Worm (Caenorhabditis elegans) whole organism, late embryonic: Measurements from ENCODE around the gene F49E11.7.

Experiments
- F13H6.1 ChIP-seq: sonication (generic microtip); optimal IDR thresholded peaks from 2 replicates; lab custom pipeline; 2016; ENCODE audit warnings: missing genetic modification characterization, missing compliant biosample characterization
- ama-1 ChIP-seq: fragments of 150-350 bp; optimal IDR thresholded peaks from 2 replicates; lab custom pipeline; 2014
- ceh-19 ChIP-seq: fragments of 200-800 bp; sonication (Bioruptor generic); optimal IDR thresholded peaks from 2 replicates; lab custom pipeline; 2018; ENCODE audit warnings: mild to moderate bottlenecking, missing genetic modification characterization, missing compliant biosample characterization
- hlh-13 ChIP-seq: fragments of 200-800 bp; sonication (Bioruptor generic); optimal IDR thresholded peaks from 2 replicates; lab custom pipeline; 2018; ENCODE audit warnings: mild to moderate bottlenecking, missing genetic modification characterization, missing compliant biosample characterization
- hlh-30 ChIP-seq: sonication (generic microtip); optimal IDR thresholded peaks from 2 replicates; lab custom pipeline; 2017; ENCODE audit warnings: antibody characterized with exemption, missing genetic modification characterization, missing compliant biosample characterization; ENCODE audit not compliant: insufficient read depth
- lin-11 ChIP-seq: fragments of 200-800 bp; sonication (Bioruptor generic); optimal IDR thresholded peaks from 2 replicates; lab custom pipeline; 2018; ENCODE audit warnings: mild to moderate bottlenecking, missing genetic modification characterization, missing compliant biosample characterization
- nhr-11 ChIP-seq: fragments of 150-350 bp; optimal IDR thresholded peaks from 2 replicates; lab custom pipeline; 2014; ENCODE audit warnings: missing biosample characterization, missing genetic modification characterization
- nhr-232 ChIP-seq: sonication (generic microtip); optimal IDR thresholded peaks from 2 replicates; lab custom pipeline; 2016; ENCODE audit warnings: missing genetic modification characterization, missing compliant biosample characterization
- sox-4 ChIP-seq: sonication (generic microtip); optimal IDR thresholded peaks from 2 replicates; lab custom pipeline; 2017; ENCODE audit warnings: mild to moderate bottlenecking, missing genetic modification characterization, inconsistent platforms, missing compliant biosample characterization

DNA sequence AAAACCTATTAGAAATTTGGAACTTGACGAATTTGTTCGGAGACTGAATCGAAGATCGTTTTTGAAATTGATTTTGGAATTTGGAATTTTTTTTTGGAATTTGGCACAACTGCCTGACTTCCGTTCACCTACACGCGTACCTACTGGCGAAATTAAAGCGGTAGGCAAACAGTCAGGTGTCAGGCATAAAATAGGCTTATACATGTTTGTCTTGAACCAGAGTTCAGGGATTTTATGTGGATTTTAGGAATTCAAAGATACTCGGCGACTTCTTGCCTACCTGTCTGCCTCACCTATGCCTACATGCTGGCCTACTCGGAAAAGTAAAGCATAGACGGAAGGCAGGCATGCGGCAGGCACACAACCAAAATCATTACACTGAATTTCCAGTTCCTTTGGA is 25.7 kb downstream of the F49E11.7 start:
- TF ChIP-seq ama-1, result no peak
- no peak for TF ChIP-seq ceh-19 (GFP tag; lab: Kevin White, UChicago)
- no peak for TF ChIP-seq hlh-13 (GFP tag; lab: Kevin White, UChicago)
- TF ChIP-seq F13H6.1 (tag; lab: Kevin White, UChicago), result no peak
- no peak for TF ChIP-seq sox-4 (tag; lab: Kevin White, UChicago)
- no peak for TF ChIP-seq lin-11 (tag; lab: Kevin White, UChicago)
- TF ChIP-seq hlh-30, result no peak
- TF ChIP-seq nhr-11 (tag; lab: Kevin White, UChicago), result no peak
- TF ChIP-seq nhr-232 (tag; lab: Kevin White, UChicago), result no peak
